Fruit fly (Drosophila melanogaster) whole organism, embryonic: Measurements from ENCODE around the gene wg.

Source experiments
- Ada2b ChIP-seq: fragments of 200-800 bp; sonication (Bioruptor generic); IDR thresholded peaks from 2 replicates; pipeline ENCODE4 v1.3.6; 2022; ENCODE audit warnings: missing biosample characterization, missing genetic modification characterization
- CG13287 ChIP-seq: fragments of 200-800 bp; sonication (Bioruptor generic); IDR thresholded peaks from 2 replicates; pipeline ENCODE4 v1.3.6; 2022; ENCODE audit warnings: missing biosample characterization, missing genetic modification characterization; ENCODE audit not compliant: partially characterized antibody
- CG13424 ChIP-seq: fragments of 200-800 bp; sonication (Bioruptor generic); optimal IDR thresholded peaks from 2 replicates; lab custom pipeline; 2019; ENCODE audit warnings: missing biosample characterization, mild to moderate bottlenecking, missing genetic modification characterization, moderate library complexity
- CG17612 ChIP-seq: fragments of 200-800 bp; sonication (Bioruptor generic); IDR thresholded peaks from 2 replicates; pipeline ENCODE4 v1.3.6; 2022; ENCODE audit warnings: missing biosample characterization, missing genetic modification characterization
- CG17829 ChIP-seq: fragments of 200-800 bp; optimal IDR thresholded peaks from 2 replicates; lab custom pipeline; 2019; ENCODE audit warnings: missing biosample characterization, mild to moderate bottlenecking, missing genetic modification characterization, moderate library complexity
- CG17912 ChIP-seq: fragments of 200-800 bp; sonication (Bioruptor generic); optimal IDR thresholded peaks from 2 replicates; lab custom pipeline; 2018; ENCODE audit warnings: missing biosample characterization, mild to moderate bottlenecking, missing genetic modification characterization
- CG18262 ChIP-seq: fragments of 200-800 bp; optimal IDR thresholded peaks from 3 replicates; lab custom pipeline; 2019; ENCODE audit warnings: missing biosample characterization, mild to moderate bottlenecking, missing genetic modification characterization, moderate library complexity
- CG2120 ChIP-seq: fragments of 200-800 bp; sonication (Bioruptor generic); optimal IDR thresholded peaks from 3 replicates; lab custom pipeline; 2016; ENCODE audit warnings: missing biosample characterization, missing genetic modification characterization
- CG2678 ChIP-seq: fragments of 200-800 bp; sonication (Bioruptor generic); optimal IDR thresholded peaks from 3 replicates; lab custom pipeline; 2019; ENCODE audit warnings: missing biosample characterization, mild to moderate bottlenecking, missing genetic modification characterization, moderate library complexity
- CG2889 ChIP-seq: fragments of 200-800 bp; sonication (Bioruptor generic); IDR thresholded peaks from 3 replicates; pipeline ENCODE4 v1.3.6; 2022; ENCODE audit warnings: missing biosample characterization, missing genetic modification characterization
- CG4820 ChIP-seq: fragments of 200-800 bp; sonication (Bioruptor generic); optimal IDR thresholded peaks from 3 replicates; lab custom pipeline; 2016; ENCODE audit warnings: missing biosample characterization, missing genetic modification characterization
- CG6254 ChIP-seq: fragments of 200-800 bp; sonication (Bioruptor generic); optimal IDR thresholded peaks from 3 replicates; lab custom pipeline; 2017; ENCODE audit warnings: mild to moderate bottlenecking, missing biosample characterization, missing genetic modification reagents, missing genetic modification characterization
- CG6791 ChIP-seq: fragments of 200-800 bp; sonication (Bioruptor generic); IDR thresholded peaks from 3 replicates; pipeline ENCODE4 v1.3.6; 2022; ENCODE audit warnings: missing biosample characterization, missing genetic modification characterization; ENCODE audit not compliant: partially characterized antibody
- CG8290 ChIP-seq, 3 experiments: fragments of 200-800 bp; sonication (Bioruptor generic); optimal IDR thresholded peaks; 2 replicates each; lab custom pipeline; 2016 to 2019; ENCODE audit warnings: missing biosample characterization in 3 of 3, missing genetic modification characterization in 3 of 3, mild to moderate bottlenecking in 2 of 3, moderate library complexity in 1 of 3
- CG9727 ChIP-seq: fragments of 200-800 bp; sonication (Bioruptor generic); optimal IDR thresholded peaks from 3 replicates; lab custom pipeline; 2017; ENCODE audit warnings: missing biosample characterization, mild to moderate bottlenecking, missing genetic modification characterization
- Camta ChIP-seq: fragments of 200-800 bp; sonication (Bioruptor generic); optimal IDR thresholded peaks from 2 replicates; lab custom pipeline; 2016; ENCODE audit warnings: missing biosample characterization, missing genetic modification characterization
- CoRest ChIP-seq: fragments of 200-800 bp; sonication (Bioruptor generic); optimal IDR thresholded peaks from 3 replicates; lab custom pipeline; 2018; ENCODE audit warnings: missing biosample characterization, mild to moderate bottlenecking, missing genetic modification characterization, moderate library complexity
- Dad ChIP-seq: fragments of 200-800 bp; sonication (Bioruptor generic); optimal IDR thresholded peaks from 3 replicates; lab custom pipeline; 2016; ENCODE audit warnings: missing biosample characterization, missing genetic modification characterization
- Ets97D ChIP-seq: fragments of 200-800 bp; sonication (Bioruptor generic); optimal IDR thresholded peaks from 3 replicates; lab custom pipeline; 2016; ENCODE audit warnings: missing biosample characterization, missing genetic modification characterization
- HLH3B ChIP-seq: fragments of 200-800 bp; sonication (Bioruptor generic); IDR thresholded peaks from 2 replicates; pipeline ENCODE4 v1.3.6; 2022; ENCODE audit warnings: missing biosample characterization, missing genetic modification characterization
- Lhr ChIP-seq: fragments of 200-800 bp; sonication (Bioruptor generic); optimal IDR thresholded peaks from 3 replicates; lab custom pipeline; 2017; ENCODE audit warnings: mild to moderate bottlenecking, missing biosample characterization, missing genetic modification reagents, missing genetic modification characterization
- MTF-1 ChIP-seq: fragments of 200-800 bp; sonication (Bioruptor generic); optimal IDR thresholded peaks from 2 replicates; lab custom pipeline; 2018; ENCODE audit warnings: missing biosample characterization, mild to moderate bottlenecking, missing genetic modification characterization, borderline replicate concordance
- Max ChIP-seq: fragments of 200-800 bp; sonication (Bioruptor generic); optimal IDR thresholded peaks from 2 replicates; lab custom pipeline; 2016; ENCODE audit warnings: missing biosample characterization, mild to moderate bottlenecking, missing genetic modification characterization
- Optix ChIP-seq: fragments of 200-800 bp; sonication (Bioruptor generic); IDR thresholded peaks from 3 replicates; pipeline ENCODE4 v1.3.6; 2022; ENCODE audit warnings: missing biosample characterization, missing genetic modification characterization
- Poxn ChIP-seq: fragments of 200-800 bp; sonication (Bioruptor generic); IDR thresholded peaks from 2 replicates; pipeline ENCODE4 v1.3.6; 2022; ENCODE audit warnings: missing biosample characterization, missing genetic modification characterization
- Side ChIP-seq: fragments of 200-800 bp; sonication (Bioruptor generic); optimal IDR thresholded peaks from 2 replicates; lab custom pipeline; 2016; ENCODE audit warnings: missing biosample characterization, missing genetic modification characterization
- abd-A ChIP-seq: fragments of 200-800 bp; sonication (Bioruptor generic); optimal IDR thresholded peaks from 3 replicates; lab custom pipeline; 2019; ENCODE audit warnings: missing biosample characterization, mild to moderate bottlenecking, missing genetic modification characterization, moderate library complexity
- ftz-f1 ChIP-seq: fragments of 200-800 bp; sonication (Bioruptor generic); optimal IDR thresholded peaks from 2 replicates; lab custom pipeline; 2016; ENCODE audit warnings: missing biosample characterization, missing genetic modification characterization
- gce ChIP-seq: fragments of 200-800 bp; sonication (Bioruptor generic); IDR thresholded peaks from 3 replicates; pipeline ENCODE4 v1.3.6; 2022; ENCODE audit warnings: missing biosample characterization, missing genetic modification characterization
- gsb ChIP-seq: fragments of 200-800 bp; sonication (Bioruptor generic); IDR thresholded peaks from 2 replicates; pipeline ENCODE4 v1.3.6; 2022; ENCODE audit warnings: missing biosample characterization, missing genetic modification characterization
- klu ChIP-seq: fragments of 200-800 bp; sonication (Bioruptor generic); IDR thresholded peaks from 2 replicates; pipeline ENCODE4 v1.3.6; 2022; ENCODE audit warnings: missing biosample characterization, missing genetic modification characterization
- lab ChIP-seq: fragments of 200-800 bp; sonication (Bioruptor generic); optimal IDR thresholded peaks from 3 replicates; lab custom pipeline; 2017; ENCODE audit warnings: missing biosample characterization, missing genetic modification characterization, mild to moderate bottlenecking, moderate library complexity, missing genetic modification reagents
- mirr ChIP-seq: fragments of 200-800 bp; sonication (Bioruptor generic); optimal IDR thresholded peaks from 3 replicates; lab custom pipeline; 2018; ENCODE audit warnings: missing biosample characterization, mild to moderate bottlenecking, missing genetic modification characterization
- peb ChIP-seq: fragments of 200-800 bp; sonication (Bioruptor generic); IDR thresholded peaks from 2 replicates; pipeline ENCODE4 v1.3.6; 2022; ENCODE audit warnings: missing biosample characterization, missing genetic modification characterization
- pita ChIP-seq: fragments of 200-800 bp; sonication (Bioruptor generic); optimal IDR thresholded peaks from 2 replicates; lab custom pipeline; 2017; ENCODE audit warnings: missing biosample characterization, mild to moderate bottlenecking, missing genetic modification characterization
- prd ChIP-seq, 3 experiments: fragments of >200 bp in 2 of 3; fragments of 200-800 bp in 1 of 3; sonication (Bioruptor generic) in 1 of 3; optimal IDR thresholded peaks in 2 of 3; IDR thresholded peaks in 1 of 3; 2 replicates in 2 of 3; 3 replicates in 1 of 3; pipeline versions ENCODE4 v1.3.6 to Lab custom; 2017 to 2022; ENCODE audit warnings: missing biosample characterization in 1 of 3, missing genetic modification characterization in 1 of 3
- psq ChIP-seq: fragments of 200-800 bp; sonication (Bioruptor generic); optimal IDR thresholded peaks from 2 replicates; lab custom pipeline; 2017; ENCODE audit warnings: missing biosample characterization, missing genetic modification characterization
- pum ChIP-seq: fragments of 200-800 bp; sonication (Bioruptor generic); optimal IDR thresholded peaks from 2 replicates; lab custom pipeline; 2016; ENCODE audit warnings: missing biosample characterization, missing genetic modification characterization
- ranshi ChIP-seq: fragments of 200-800 bp; sonication (Bioruptor generic); IDR thresholded peaks from 2 replicates; pipeline ENCODE4 v1.3.6; 2022; ENCODE audit warnings: missing biosample characterization, missing genetic modification characterization
- run ChIP-seq: fragments of 200-800 bp; sonication (Bioruptor generic); optimal IDR thresholded peaks from 3 replicates; lab custom pipeline; 2018; ENCODE audit warnings: missing biosample characterization, mild to moderate bottlenecking, missing genetic modification characterization
- schlank ChIP-seq: fragments of 200-800 bp; sonication (Bioruptor generic); optimal IDR thresholded peaks from 2 replicates; lab custom pipeline; 2018; ENCODE audit warnings: missing biosample characterization, mild to moderate bottlenecking, missing genetic modification characterization
- sd ChIP-seq: fragments of 200-800 bp; sonication (Bioruptor generic); optimal IDR thresholded peaks from 3 replicates; lab custom pipeline; 2018; ENCODE audit warnings: missing biosample characterization, mild to moderate bottlenecking, missing genetic modification characterization, moderate library complexity
- sna ChIP-seq: fragments of 200-800 bp; sonication (Bioruptor generic); IDR thresholded peaks from 2 replicates; pipeline ENCODE4 v1.3.6; 2022; ENCODE audit warnings: missing biosample characterization, missing genetic modification characterization; ENCODE audit not compliant: partially characterized antibody
- tgo ChIP-seq: fragments of 200-800 bp; sonication (Bioruptor generic); IDR thresholded peaks from 3 replicates; pipeline ENCODE4 v1.3.6; 2022; ENCODE audit warnings: missing biosample characterization, missing genetic modification characterization
- tll ChIP-seq, 2 experiments: fragments of 200-800 bp in 1 of 2; fragments of >200 bp in 1 of 2; sonication (Bioruptor generic) in 1 of 2; optimal IDR thresholded peaks; 2 replicates each; lab custom pipeline; 2017 to 2019; ENCODE audit warnings: missing biosample characterization in 2 of 2, missing genetic modification characterization in 2 of 2, mild to moderate bottlenecking in 1 of 2, moderate library complexity in 1 of 2
- toy ChIP-seq: fragments of 200-800 bp; sonication (Bioruptor generic); IDR thresholded peaks from 2 replicates; pipeline ENCODE4 v1.3.6; 2022; ENCODE audit warnings: missing biosample characterization, missing genetic modification characterization
- trem ChIP-seq: fragments of 200-800 bp; optimal IDR thresholded peaks from 3 replicates; lab custom pipeline; 2019; ENCODE audit warnings: missing biosample characterization, mild to moderate bottlenecking, missing genetic modification characterization, moderate library complexity
- unpg ChIP-seq: fragments of 200-800 bp; sonication (Bioruptor generic); optimal IDR thresholded peaks from 3 replicates; lab custom pipeline; 2018; ENCODE audit warnings: missing biosample characterization, mild to moderate bottlenecking, missing genetic modification characterization, moderate library complexity

wg gene

dm6 chr2L:7293475-7294332 is 13.3 kb upstream of the wg start (continued):
- TF ChIP-seq CG17912 (GFP tag; lab: Kevin White, UChicago): no peak
- no peak for TF ChIP-seq CG13287 (GFP tag; lab: Robert Waterston, UW)
- peak; percentile 65 for TF ChIP-seq CoRest (tag; lab: Kevin White, UChicago)
- TF ChIP-seq Lhr: no peak
- no peak for TF ChIP-seq psq (GFP tag; lab: Kevin White, UChicago)
- TF ChIP-seq sna (GFP tag; lab: Robert Waterston, UW): no peak
- TF ChIP-seq peb: no peak
- no peak for TF ChIP-seq Poxn (GFP tag; lab: Robert Waterston, UW)
- TF ChIP-seq CG4820: peak; percentile 48
- TF ChIP-seq pita: no peak
- TF ChIP-seq Dad (GFP tag; lab: Kevin White, UChicago): no peak
- TF ChIP-seq mirr: no peak
- TF ChIP-seq CG9727 (GFP tag; lab: Kevin White, UChicago): peak; percentile 72
- no peak for TF ChIP-seq abd-A
- no peak for TF ChIP-seq Max (GFP tag; lab: Kevin White, UChicago)
- peak; percentile 46 for TF ChIP-seq CG2678
- TF ChIP-seq CG17829: peak; percentile 62
- TF ChIP-seq lab: no peak
- peak; percentile 21; the same call in 1 of the 3 replicates for TF ChIP-seq tgo (GFP tag; lab: Robert Waterston, UW)
- TF ChIP-seq MTF-1: no peak
- TF ChIP-seq CG17612 (GFP tag; lab: Robert Waterston, UW): no peak
- TF ChIP-seq Camta (GFP tag; lab: Kevin White, UChicago): no peak
- TF ChIP-seq Ada2b: no peak
- peak; percentile 42; the same call in 1 of the 2 replicates for TF ChIP-seq ranshi
- TF ChIP-seq unpg (GFP tag; lab: Kevin White, UChicago): peak; percentile 53
- no peak for TF ChIP-seq toy (GFP tag; lab: Robert Waterston, UW)
- TF ChIP-seq schlank (tag; lab: Kevin White, UChicago): no peak
- TF ChIP-seq HLH3B (GFP tag; lab: Robert Waterston, UW): peak; percentile 28; the same call in 1 of the 2 replicates
- no peak for TF ChIP-seq tll (GFP tag; optimal IDR thresholded peaks at IDR 0.05; lab: Kevin White, UChicago)
- no peak for TF ChIP-seq Side (GFP tag; lab: Kevin White, UChicago)
- TF ChIP-seq sd (tag; lab: Kevin White, UChicago): no peak
- no peak for TF ChIP-seq CG6791 (GFP tag; lab: Robert Waterston, UW)
- peak; percentile 17 for TF ChIP-seq CG6254 (GFP tag; lab: Kevin White, UChicago)
- TF ChIP-seq Optix (GFP tag; lab: Robert Waterston, UW): no peak
- TF ChIP-seq run (tag; lab: Kevin White, UChicago): no peak
- TF ChIP-seq CG13424 (tag; lab: Kevin White, UChicago): peak; percentile 50
- TF ChIP-seq CG8290 (GFP tag; optimal IDR thresholded peaks at IDR 0.05; lab: Kevin White, UChicago): peak; percentile 20
- no peak for TF ChIP-seq CG8290 (tag; optimal IDR thresholded peaks at IDR 0.05; lab: Kevin White, UChicago)
- no peak for TF ChIP-seq CG2120 (GFP tag; lab: Kevin White, UChicago)
- TF ChIP-seq Ets97D (GFP tag; lab: Kevin White, UChicago): no peak
- no peak for TF ChIP-seq gsb (GFP tag; lab: Robert Waterston, UW)
- peak; percentile 80 for TF ChIP-seq CG18262 (tag; lab: Kevin White, UChicago)
- no peak for TF ChIP-seq ftz-f1 (GFP tag; lab: Kevin White, UChicago)
- no peak for TF ChIP-seq trem (tag; lab: Kevin White, UChicago)
- no peak for TF ChIP-seq klu
- no peak for TF ChIP-seq CG2889 (GFP tag; lab: Robert Waterston, UW)
- TF ChIP-seq gce: no peak
- TF ChIP-seq pum (GFP tag; lab: Kevin White, UChicago): no peak
- no peak for TF ChIP-seq prd (optimal IDR thresholded peaks at IDR 0.05; lab: Kevin White, UChicago)
- TF ChIP-seq prd (GFP tag; IDR thresholded peaks at IDR 0.05; lab: Robert Waterston, UW): peak; percentile 47; the same call in 2 of the 3 replicates
